Fruit fly (Drosophila melanogaster): ENCODE results near the gene CG13244.

DNA sequence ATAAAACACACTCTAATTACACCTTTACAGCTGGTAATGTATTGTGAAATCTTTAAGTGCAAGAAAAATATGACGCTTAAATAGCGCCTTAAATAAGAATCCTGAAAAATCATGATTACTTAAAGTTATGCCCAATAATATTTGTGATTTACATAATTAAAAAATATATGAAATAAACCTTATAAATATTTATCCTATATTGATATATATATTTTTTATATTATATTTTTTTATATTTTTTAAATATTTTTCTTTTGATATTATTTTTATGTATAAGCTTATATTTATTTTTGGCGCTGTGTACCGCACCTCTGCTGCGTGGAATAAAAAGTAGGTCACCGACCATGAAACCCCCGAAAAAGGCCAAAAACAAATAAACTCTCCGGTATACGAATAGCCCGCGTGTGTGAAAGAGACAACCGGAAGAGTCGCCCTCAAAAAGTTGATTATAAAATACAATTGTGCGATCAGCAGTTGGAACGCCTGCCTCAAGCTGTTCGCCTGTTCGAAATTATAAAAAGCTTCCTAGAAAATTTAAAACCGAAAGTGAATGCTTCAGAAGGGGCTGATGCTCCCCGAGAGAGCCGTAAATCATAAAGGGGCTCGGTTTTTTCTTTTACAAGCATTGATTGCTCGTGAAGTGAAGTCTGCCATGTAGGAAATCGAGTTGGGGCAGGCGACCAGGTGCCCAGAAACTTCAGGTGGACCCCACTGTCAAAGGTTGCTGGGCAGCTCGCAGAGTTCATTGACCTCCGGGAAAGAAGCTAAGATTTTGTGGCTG lies 8.0 kb upstream of the CG13244 start:
- TF ChIP-seq CG8478 (optimal IDR thresholded peaks at IDR 0.05): no peak
- TF ChIP-seq CTCF (optimal IDR thresholded peaks at IDR 0.05): no peak
